Worm (Caenorhabditis elegans) whole organism, L3 larva: ENCODE measurements around the gene F13H10.1.

Source experiments
- ZK546.5 ChIP-seq: sonication (generic microtip); optimal IDR thresholded peaks from 2 replicates; lab custom pipeline; 2017; ENCODE audit warnings: missing biosample characterization, missing genetic modification characterization
- aly-2 ChIP-seq: fragments of 150-350 bp; optimal IDR thresholded peaks from 2 replicates; lab custom pipeline; 2014; ENCODE audit warnings: missing biosample characterization, missing genetic modification characterization
- ama-1 ChIP-seq: fragments of 150-350 bp; optimal IDR thresholded peaks from 2 replicates; lab custom pipeline; 2018
- ceh-82 ChIP-seq: fragments of 150-350 bp; optimal IDR thresholded peaks from 2 replicates; lab custom pipeline; 2014; ENCODE audit warnings: missing biosample characterization, missing genetic modification characterization
- ceh-9 ChIP-seq: sonication (generic microtip); optimal IDR thresholded peaks from 2 replicates; lab custom pipeline; 2018; ENCODE audit warnings: missing biosample characterization, missing genetic modification characterization
- egl-27 ChIP-seq: sonication (generic microtip); optimal IDR thresholded peaks from 4 replicates; lab custom pipeline; 2017; ENCODE audit warnings: missing biosample characterization, missing genetic modification reagents, missing genetic modification characterization
- egl-5 ChIP-seq: fragments of 150-350 bp; optimal IDR thresholded peaks from 2 replicates; lab custom pipeline; 2017; ENCODE audit warnings: missing biosample characterization, missing genetic modification reagents, missing genetic modification characterization, inconsistent platforms
- elt-1 ChIP-seq: fragments of 150-350 bp; optimal IDR thresholded peaks from 2 replicates; lab custom pipeline; 2014; ENCODE audit warnings: missing biosample characterization, missing genetic modification characterization
- elt-2 ChIP-seq: sonication (generic microtip); optimal IDR thresholded peaks from 2 replicates; lab custom pipeline; 2016; ENCODE audit warnings: missing genetic modification reagents, mild to moderate bottlenecking, missing genetic modification characterization, missing compliant biosample characterization
- elt-3 ChIP-seq, 3 experiments: fragments of 150-350 bp in 1 of 3; sonication (generic microtip) in 2 of 3; optimal IDR thresholded peaks; 2 replicates in 2 of 3; 4 replicates in 1 of 3; lab custom pipeline; 2014 to 2017; ENCODE audit warnings: missing biosample characterization in 3 of 3, missing genetic modification characterization in 3 of 3
- fkh-2 ChIP-seq: fragments of 150-350 bp; optimal IDR thresholded peaks from 2 replicates; lab custom pipeline; 2014; ENCODE audit warnings: missing biosample characterization, missing genetic modification reagents, missing genetic modification characterization
- fos-1 ChIP-seq: fragments of 150-350 bp; optimal IDR thresholded peaks from 2 replicates; lab custom pipeline; 2014; ENCODE audit warnings: missing biosample characterization, missing genetic modification characterization
- hmg-11 ChIP-seq: sonication (generic microtip); optimal IDR thresholded peaks from 2 replicates; lab custom pipeline; 2016; ENCODE audit warnings: missing genetic modification characterization, missing compliant biosample characterization
- jun-1 ChIP-seq: fragments of 150-350 bp; optimal IDR thresholded peaks from 2 replicates; lab custom pipeline; 2014; ENCODE audit warnings: missing biosample characterization, missing genetic modification reagents, missing genetic modification characterization
- lin-15B ChIP-seq: fragments of 150-350 bp; optimal IDR thresholded peaks from 2 replicates; lab custom pipeline; 2014; ENCODE audit warnings: missing biosample characterization, missing genetic modification characterization
- lsy-12 ChIP-seq: sonication (generic microtip); optimal IDR thresholded peaks from 2 replicates; lab custom pipeline; 2016; ENCODE audit warnings: mild to moderate bottlenecking, missing genetic modification characterization, missing compliant biosample characterization
- mdl-1 ChIP-seq: fragments of 150-350 bp; optimal IDR thresholded peaks from 2 replicates; lab custom pipeline; 2014; ENCODE audit warnings: missing biosample characterization, missing genetic modification characterization
- nfya-1 ChIP-seq: sonication (generic microtip); optimal IDR thresholded peaks from 2 replicates; lab custom pipeline; 2017; ENCODE audit warnings: missing genetic modification characterization, mild to moderate bottlenecking, missing compliant biosample characterization, antibody characterized with exemption, moderate library complexity; ENCODE audit not compliant: insufficient read depth
- nhr-23 ChIP-seq: fragments of 150-350 bp; optimal IDR thresholded peaks from 2 replicates; lab custom pipeline; 2014; ENCODE audit warnings: missing biosample characterization, missing genetic modification reagents, missing genetic modification characterization
- nhr-237 ChIP-seq: fragments of 150-350 bp; optimal IDR thresholded peaks from 2 replicates; lab custom pipeline; 2014; ENCODE audit warnings: missing biosample characterization, missing genetic modification characterization
- nhr-25 ChIP-seq: sonication (generic microtip); optimal IDR thresholded peaks from 2 replicates; lab custom pipeline; 2017; ENCODE audit warnings: missing biosample characterization, missing genetic modification characterization
- nhr-43 ChIP-seq: sonication (generic microtip); optimal IDR thresholded peaks from 2 replicates; lab custom pipeline; 2016; ENCODE audit warnings: mild to moderate bottlenecking, missing genetic modification characterization, missing compliant biosample characterization; ENCODE audit not compliant: poor library complexity, severe bottlenecking
- nhr-77 ChIP-seq: fragments of 150-350 bp; optimal IDR thresholded peaks from 2 replicates; lab custom pipeline; 2014; ENCODE audit warnings: missing biosample characterization, missing genetic modification characterization
- pha-4 ChIP-seq: fragments of 150-350 bp; optimal IDR thresholded peaks from 2 replicates; lab custom pipeline; 2014; ENCODE audit warnings: missing biosample characterization, missing genetic modification reagents, missing genetic modification characterization
- pqm-1 ChIP-seq: fragments of 150-350 bp; optimal IDR thresholded peaks from 2 replicates; lab custom pipeline; 2017; ENCODE audit warnings: missing biosample characterization, missing genetic modification characterization, inconsistent platforms
- sea-2 ChIP-seq: fragments of 150-350 bp; sonication (generic microtip); optimal IDR thresholded peaks from 4 replicates; lab custom pipeline; 2014; ENCODE audit warnings: missing biosample characterization, missing genetic modification reagents, missing genetic modification characterization
- skn-1 ChIP-seq: fragments of 150-350 bp; optimal IDR thresholded peaks from 2 replicates; lab custom pipeline; 2014; ENCODE audit warnings: missing biosample characterization, missing genetic modification characterization
- snpc-4 ChIP-seq: fragments of 150-350 bp; optimal IDR thresholded peaks from 2 replicates; lab custom pipeline; 2014; ENCODE audit warnings: missing biosample characterization, missing genetic modification characterization
- unc-39 ChIP-seq: sonication (generic microtip); optimal IDR thresholded peaks from 4 replicates; lab custom pipeline; 2017; ENCODE audit warnings: missing biosample characterization, missing genetic modification characterization
- unc-62 ChIP-seq: fragments of 150-350 bp; sonication (generic microtip); optimal IDR thresholded peaks from 4 replicates; lab custom pipeline; 2014; ENCODE audit warnings: missing biosample characterization, missing genetic modification reagents, missing genetic modification characterization
- ztf-11 ChIP-seq: fragments of 150-350 bp; optimal IDR thresholded peaks from 2 replicates; lab custom pipeline; 2014; ENCODE audit warnings: missing biosample characterization, missing genetic modification characterization

F13H10.1 gene

ce11 chrIV:11011920-11012319, 7.5 kb downstream of the F13H10.1 start, which contains the start of gene ndx-9:
Gene ndx-9, minus strand, starts transcription at chrIV:11012020.
- no peak for TF ChIP-seq nhr-43
- TF ChIP-seq ceh-9 (tag; lab: Kevin White, UChicago): no peak
- TF ChIP-seq ZK546.5: no peak
- TF ChIP-seq snpc-4: no peak
- TF ChIP-seq ztf-11 (tag; lab: Kevin White, UChicago): no peak
- TF ChIP-seq sea-2 (GFP tag; lab: Kevin White, UChicago): no peak
- TF ChIP-seq nhr-237 (tag; lab: Kevin White, UChicago): no peak
- TF ChIP-seq nhr-77 (tag; lab: Kevin White, UChicago): no peak
- no peak for TF ChIP-seq jun-1
- TF ChIP-seq pqm-1 (tag; lab: Kevin White, UChicago): no peak
- no peak for TF ChIP-seq unc-62
- no peak for TF ChIP-seq ama-1 (lab: Kevin White, UChicago)
- TF ChIP-seq egl-27 (tag; lab: Kevin White, UChicago): no peak
- TF ChIP-seq elt-3 (tag; optimal IDR thresholded peaks at IDR 0.05; lab: Kevin White, UChicago): no peak
- TF ChIP-seq skn-1 (tag; lab: Kevin White, UChicago): no peak
- no peak for TF ChIP-seq ceh-82 (tag; lab: Kevin White, UChicago)
- no peak for TF ChIP-seq fkh-2 (tag; lab: Kevin White, UChicago)
- no peak for TF ChIP-seq egl-5 (tag; lab: Kevin White, UChicago)
- TF ChIP-seq, all 47 proteins: peak for 0

DNA sequence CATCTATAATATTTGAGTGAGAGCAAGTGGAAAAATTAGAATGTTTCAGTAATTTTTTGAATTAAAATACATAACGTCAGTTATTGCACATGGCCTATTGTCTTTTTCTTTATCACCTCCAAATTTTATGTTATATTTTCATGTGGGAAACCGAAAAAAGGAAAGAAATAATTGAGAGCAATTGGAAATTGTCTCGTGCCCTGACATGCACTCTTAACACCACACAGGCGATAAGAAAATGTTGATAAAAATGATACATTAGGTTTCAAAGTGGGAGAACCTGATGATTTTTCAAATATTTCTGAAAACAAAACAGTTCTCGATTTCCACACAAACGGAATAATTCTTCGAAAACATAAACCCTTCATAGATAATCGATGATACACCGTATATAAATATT, 11.5 kb downstream of the F13H10.1 start, which contains the start of gene F13H10.3:
F13H10.3 (minus strand) TSS at position 73 of the 400 bp plus-strand sequence.
- TF ChIP-seq unc-62: no peak
- TF ChIP-seq elt-2: peak; percentile 86
- peak; percentile 66 for TF ChIP-seq pqm-1 (tag; lab: Kevin White, UChicago)

DNA sequence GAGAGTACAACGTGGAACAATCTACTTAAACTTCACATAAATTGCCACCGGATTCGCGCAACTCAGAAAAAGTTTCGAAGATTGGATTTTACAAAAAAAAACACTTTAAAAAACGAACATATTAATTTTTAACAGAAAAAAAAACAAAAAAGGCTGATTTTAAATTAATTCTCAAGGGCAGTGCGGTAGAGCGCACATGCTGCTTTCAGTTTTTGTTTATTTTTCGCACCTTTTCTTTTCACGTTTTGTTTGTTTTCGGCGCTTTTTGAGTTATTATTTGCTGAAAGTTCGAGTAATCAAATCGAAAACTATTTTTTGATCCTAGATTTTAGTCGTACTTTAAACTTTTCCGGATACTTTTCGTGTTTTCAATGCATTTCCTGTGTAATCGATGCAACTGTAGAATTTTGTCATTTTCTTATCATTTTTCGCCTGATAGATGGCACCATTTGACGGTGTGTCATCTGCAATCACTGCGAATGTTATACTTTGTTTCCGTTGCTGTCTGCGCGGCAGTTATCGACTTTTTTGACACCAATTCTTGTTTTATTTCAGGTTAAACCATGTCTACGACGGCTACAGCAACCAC, 15.7 kb downstream of the F13H10.1 start, which contains the start of gene F13H10.8:
F13H10.8 (plus strand) TSS at position 556 of the 589 bp plus-strand sequence.
- TF ChIP-seq fos-1 (tag; lab: Kevin White, UChicago) (no peak), nfya-1 (peak; percentile 31), pqm-1 (tag; lab: Kevin White, UChicago) (peak; percentile 3), nhr-25 (tag; lab: Kevin White, UChicago) (peak; percentile 21), lin-15B (tag; lab: Kevin White, UChicago) (peak; percentile 25), snpc-4 (peak; percentile 28), elt-1 (no peak), nhr-23 (no peak), pha-4 (tag; lab: Kevin White, UChicago) (peak; percentile 93), mdl-1 (tag; lab: Kevin White, UChicago) (no peak), aly-2 (tag; lab: Kevin White, UChicago) (no peak), hmg-11 (tag; lab: Kevin White, UChicago) (peak; percentile 58), elt-2 (peak; percentile 76)

DNA sequence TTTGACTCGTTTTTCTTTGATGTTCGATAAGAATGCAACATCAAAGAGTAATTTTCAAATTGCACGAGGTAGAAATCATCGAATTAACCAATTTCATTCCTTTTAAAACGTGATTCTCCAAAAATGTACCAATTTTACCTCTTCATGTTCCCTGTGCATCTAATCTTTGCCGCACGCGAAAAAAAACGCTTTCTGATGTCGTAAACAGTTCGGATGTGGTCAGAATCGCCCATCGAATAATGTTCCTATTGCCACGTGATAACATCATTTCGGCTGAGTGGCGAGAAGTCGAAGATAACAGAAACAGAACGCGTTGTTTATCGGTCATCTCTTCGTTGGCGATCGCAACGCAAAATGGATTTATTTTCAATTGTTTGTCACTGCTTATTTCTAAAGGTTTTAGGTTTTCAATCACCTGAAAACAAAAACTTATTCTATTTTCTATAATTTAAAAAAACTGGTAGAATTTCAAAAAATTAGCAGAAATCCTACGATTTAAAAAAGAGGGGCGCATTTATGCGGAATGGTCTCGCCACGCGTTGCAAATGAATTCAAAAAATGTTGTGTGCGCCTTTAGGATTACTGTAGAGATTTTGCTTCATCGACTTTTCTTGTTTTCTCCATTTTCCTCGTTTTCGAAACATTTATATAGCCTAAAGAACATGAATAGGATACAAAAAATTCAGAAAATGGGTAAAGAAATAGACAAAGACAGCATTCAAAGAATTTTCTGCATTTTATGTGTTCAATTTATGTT, 17.3 kb downstream of the F13H10.1 start, which contains the start of gene mogs-1:
mogs-1 (minus strand) TSS at position 417 of the 757 bp plus-strand sequence.
- TF ChIP-seq unc-62 (no peak), nfya-1 (no peak), fos-1 (tag; lab: Kevin White, UChicago) (no peak), jun-1 (peak; percentile 17), unc-39 (tag; lab: Kevin White, UChicago) (no peak), hmg-11 (tag; lab: Kevin White, UChicago) (peak; percentile 21), elt-1 (peak; percentile 17), elt-2 (peak; percentile 50), nhr-25 (tag; lab: Kevin White, UChicago) (peak; percentile 53), aly-2 (tag; lab: Kevin White, UChicago) (no peak), ztf-11 (tag; lab: Kevin White, UChicago) (no peak), nhr-23 (peak; percentile 72), nhr-43 (peak; percentile 60)

ce11 chrIV:11022303-11022702, 17.9 kb downstream of the F13H10.1 start, which contains the start of gene alh-3:
Gene alh-3, plus strand, starts transcription at chrIV:11022603.
- TF ChIP-seq lsy-12 (tag; lab: Kevin White, UChicago) (no peak), fos-1 (tag; lab: Kevin White, UChicago) (no peak), jun-1 (no peak), unc-62 (no peak)
